Worm (Caenorhabditis elegans): ENCODE data around the gene aco-1.

Gene aco-1

DNA sequence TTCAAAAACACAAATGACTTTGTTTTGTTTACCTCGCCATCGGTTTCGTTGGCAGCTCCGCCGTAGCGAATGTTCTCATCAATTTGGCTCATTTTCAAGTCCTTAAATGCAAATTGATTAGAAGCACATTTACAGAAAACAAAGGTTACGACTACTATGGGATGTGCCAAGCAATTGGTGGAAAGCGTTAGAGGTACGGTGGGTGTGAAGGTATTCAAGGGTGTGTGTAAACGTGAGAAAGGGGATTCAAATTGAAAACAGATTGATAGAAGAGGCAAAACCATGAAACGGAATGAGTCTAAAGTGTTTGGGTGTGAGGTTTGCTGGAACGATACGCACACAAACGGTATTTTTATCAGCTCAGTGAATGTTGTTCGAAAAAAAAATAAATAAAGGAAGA is 37.7 kb downstream of the aco-1 start, which contains the start of gene tni-1:
Gene tni-1 (minus strand): TSS at position 101 of the 400 bp plus-strand sequence.
- TF ChIP-seq gei-17 (GFP tag; optimal IDR thresholded peaks at IDR 0.05) (no peak), C17E4.6 (GFP tag; IDR thresholded peaks at IDR 0.05) (no peak), Y56A3A.18 (GFP tag; IDR thresholded peaks at IDR 0.05) (no peak)

ce11 chrX:11379135-11379781 is 39.6 kb downstream of the aco-1 start:
- TF ChIP-seq B0261.1 (tag; optimal IDR thresholded peaks at IDR 0.05) (no peak), K12H6.12 (tag; optimal IDR thresholded peaks at IDR 0.05) (peak; percentile 40), attf-3 (GFP tag; conservative IDR thresholded peaks at IDR 0.05) (no peak), snpc-1.1 (tag; optimal IDR thresholded peaks at IDR 0.05; ENCODE audit: insufficient read depth) (no peak), sptf-2 (GFP tag; optimal IDR thresholded peaks at IDR 0.05) (peak; percentile 20)

ce11 chrX:11383359-11383758 is 43.7 kb downstream of the aco-1 start:
- TF ChIP-seq Y95B8A.8 (GFP tag; IDR thresholded peaks at IDR 0.05) (no peak), Y53G8AR.9 (GFP tag; conservative IDR thresholded peaks at IDR 0.05) (no peak), chd-7 (tag; optimal IDR thresholded peaks at IDR 0.05) (no peak), F33H1.4 (GFP tag; IDR thresholded peaks at IDR 0.05) (no peak), nfya-1 (tag; optimal IDR thresholded peaks at IDR 0.05; ENCODE audit: borderline replicate concordance, insufficient read depth) (no peak), B0019.2 (GFP tag; conservative IDR thresholded peaks at IDR 0.05) (no peak), hmg-1.2 (GFP tag; IDR thresholded peaks at IDR 0.05) (no peak), lir-1 (GFP tag; conservative IDR thresholded peaks at IDR 0.05) (no peak), ztf-25 (GFP tag; IDR thresholded peaks at IDR 0.05) (no peak), him-1 (tag; optimal IDR thresholded peaks at IDR 0.05) (no peak), F57C9.4 (tag; optimal IDR thresholded peaks at IDR 0.05) (no peak), ekl-4 (GFP tag; IDR thresholded peaks at IDR 0.05) (no peak), nhr-27 (tag; optimal IDR thresholded peaks at IDR 0.05) (no peak), K12H6.12 (tag; optimal IDR thresholded peaks at IDR 0.05) (no peak), lsy-27 (tag; optimal IDR thresholded peaks at IDR 0.05; ENCODE audit: borderline replicate concordance, insufficient read depth) (no peak)

DNA sequence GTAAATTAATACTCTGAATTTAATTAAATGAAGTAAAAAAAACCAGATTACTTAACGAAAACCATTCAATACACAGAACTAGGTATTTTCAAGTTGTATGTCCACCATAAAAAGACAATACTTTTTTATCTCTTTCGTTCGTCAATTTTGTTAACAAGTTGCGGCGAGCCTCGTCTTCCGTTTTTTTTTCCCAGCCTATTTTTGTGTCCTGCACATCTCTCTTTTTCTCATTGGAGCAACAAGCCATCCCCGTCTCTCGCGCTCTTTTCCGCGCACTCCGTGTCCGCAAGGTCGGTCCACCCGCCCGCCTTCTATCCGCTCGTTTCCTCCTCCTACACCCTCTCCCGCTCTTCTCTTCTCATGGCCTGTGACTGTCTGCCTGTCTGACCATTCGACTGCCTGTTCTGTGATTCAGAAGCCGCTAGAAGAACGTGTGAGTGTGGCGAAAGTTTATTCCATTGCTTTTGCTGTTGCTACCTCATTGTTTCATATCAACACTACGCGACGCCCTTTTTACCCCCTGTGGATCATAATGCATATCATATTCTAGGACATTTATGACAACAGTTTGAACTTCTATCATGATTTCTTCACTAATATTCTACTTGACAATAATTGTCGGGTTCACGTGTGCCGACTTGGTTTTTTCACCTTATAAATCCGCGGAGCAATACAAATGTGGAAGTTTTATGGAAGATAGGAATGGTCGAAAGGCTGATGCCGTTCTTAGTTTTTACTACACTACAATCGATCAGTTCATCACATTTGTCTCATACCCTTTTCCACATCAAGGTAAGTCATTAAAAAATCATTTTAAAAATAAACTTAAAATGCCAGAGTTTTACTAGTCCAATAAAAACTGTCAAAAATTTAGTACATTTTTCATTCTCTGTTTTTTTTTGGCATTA is 45.1 kb downstream of the aco-1 start, which contains the start of the genes F08B12.11 and prmn-1:
Gene F08B12.11 (plus strand): TSS at position 521 of the 908 bp plus-strand sequence.
Gene prmn-1 (plus strand): TSS at position 551 of the 908 bp plus-strand sequence.
- TF ChIP-seq tbp1 (GFP tag; optimal IDR thresholded peaks at IDR 0.05) (no peak), ztf-22 (GFP tag; optimal IDR thresholded peaks at IDR 0.05) (no peak), egrh-3 (GFP tag; IDR thresholded peaks at IDR 0.05) (0 out of 2 replicates have a peak, but pooled peaks have one; percentile 44)

DNA sequence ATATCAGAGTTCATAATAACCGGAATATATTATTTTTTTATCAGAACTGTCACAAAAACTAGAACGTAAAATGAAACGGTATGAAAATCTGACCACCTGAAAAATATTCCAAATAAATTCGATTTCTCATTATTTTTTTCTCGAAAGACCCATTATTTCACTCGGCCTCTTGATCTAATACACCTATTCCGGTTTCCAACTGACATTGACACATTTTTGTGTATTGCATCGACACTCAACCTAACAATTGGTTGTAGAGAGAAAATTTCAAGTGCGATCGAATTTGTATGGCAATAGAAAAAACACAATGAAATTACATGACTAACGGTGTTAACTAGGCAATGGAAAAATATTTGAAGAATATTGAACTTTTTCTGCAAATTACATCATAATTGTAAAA is 46.2 kb downstream of the aco-1 start:
- TF ChIP-seq T07F8.4 (tag; optimal IDR thresholded peaks at IDR 0.05) (no peak), ztf-18 (tag; optimal IDR thresholded peaks at IDR 0.05) (no peak), hmg-20 (GFP tag; IDR thresholded peaks at IDR 0.05) (no peak), lin-26 (GFP tag; IDR thresholded peaks at IDR 0.05) (no peak), hlh-26 (GFP tag; conservative IDR thresholded peaks at IDR 0.05) (no peak), ztf-3 (GFP tag; optimal IDR thresholded peaks at IDR 0.05) (no peak), lsy-27 (tag; optimal IDR thresholded peaks at IDR 0.05; ENCODE audit: borderline replicate concordance, insufficient read depth) (no peak)

Measured in whole organism, young adult.